Worm (Caenorhabditis elegans) whole organism, L1 larva: ENCODE data around the gene scl-10.

Source experiments
- aha-1 ChIP-seq: fragments of 150-350 bp; optimal IDR thresholded peaks from 2 replicates; lab custom pipeline; 2014; ENCODE audit warnings: missing biosample characterization, missing genetic modification characterization
- aly-2 ChIP-seq: fragments of 150-350 bp; optimal IDR thresholded peaks from 2 replicates; lab custom pipeline; 2014; ENCODE audit warnings: missing biosample characterization, missing genetic modification characterization
- ces-1 ChIP-seq: fragments of 150-350 bp; optimal IDR thresholded peaks from 2 replicates; lab custom pipeline; 2014; ENCODE audit warnings: missing biosample characterization, missing genetic modification reagents, missing genetic modification characterization
- fos-1 ChIP-seq: fragments of 150-350 bp; optimal IDR thresholded peaks from 2 replicates; lab custom pipeline; 2014; ENCODE audit warnings: missing biosample characterization, missing genetic modification characterization
- jun-1 ChIP-seq: fragments of 150-350 bp; optimal IDR thresholded peaks from 2 replicates; lab custom pipeline; 2014; ENCODE audit warnings: missing biosample characterization, missing genetic modification reagents, missing genetic modification characterization
- lsy-2 ChIP-seq, 2 experiments: fragments of 150-350 bp; optimal IDR thresholded peaks; 2 replicates each; lab custom pipeline; 2014; ENCODE audit warnings: missing biosample characterization in 2 of 2, missing genetic modification characterization in 2 of 2
- nhr-47 ChIP-seq: sonication (generic microtip); optimal IDR thresholded peaks from 2 replicates; lab custom pipeline; 2016; ENCODE audit warnings: mild to moderate bottlenecking, missing genetic modification characterization, moderate library complexity, missing compliant biosample characterization
- nhr-76 ChIP-seq: sonication (generic microtip); optimal IDR thresholded peaks from 2 replicates; lab custom pipeline; 2017; ENCODE audit warnings: missing biosample characterization, missing genetic modification characterization
- pqm-1 ChIP-seq: sonication (generic microtip); optimal IDR thresholded peaks from 3 replicates; lab custom pipeline; 2017; ENCODE audit warnings: missing biosample characterization, missing genetic modification characterization
- skn-1 ChIP-seq: fragments of 150-350 bp; optimal IDR thresholded peaks from 2 replicates; lab custom pipeline; 2014; ENCODE audit warnings: missing biosample characterization, missing genetic modification characterization
- snpc-4 ChIP-seq: fragments of 150-350 bp; optimal IDR thresholded peaks from 2 replicates; lab custom pipeline; 2014; ENCODE audit warnings: missing biosample characterization, missing genetic modification characterization
- ztf-11 ChIP-seq, 2 experiments: sonication (generic microtip); optimal IDR thresholded peaks; 2 replicates each; lab custom pipeline; 2016 to 2017; ENCODE audit warnings: missing genetic modification characterization in 2 of 2, missing biosample characterization in 1 of 2, missing compliant biosample characterization in 1 of 2

DNA sequence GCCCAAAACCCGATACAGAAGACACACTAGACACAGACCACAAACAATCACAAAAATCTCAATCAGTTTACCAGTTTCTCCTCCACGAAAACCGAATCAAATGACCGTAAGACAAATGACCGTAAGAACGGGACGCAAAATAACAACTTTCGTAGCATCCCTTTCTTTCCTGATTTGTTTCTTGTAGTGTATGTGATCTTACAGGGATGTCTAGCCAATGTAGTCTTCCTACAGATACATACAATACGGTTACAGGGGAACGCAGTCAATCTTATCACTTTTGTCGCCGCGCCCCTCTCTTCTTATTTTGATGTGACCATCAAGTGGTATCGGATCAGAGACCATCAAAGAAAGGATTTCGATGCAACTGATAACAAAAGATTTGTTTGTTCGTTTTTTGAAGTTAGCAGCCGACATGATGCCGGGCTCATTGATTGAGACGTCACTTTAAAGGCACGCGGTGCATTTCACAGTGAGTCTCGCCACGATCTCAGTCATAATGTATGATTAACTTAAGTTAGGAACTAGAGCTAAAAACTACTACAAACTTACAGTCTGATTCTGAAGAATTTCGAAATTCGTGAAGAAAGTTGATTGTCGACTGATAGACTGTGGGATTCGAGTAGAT lies 27.5 kb downstream of the scl-10 start:
- TF ChIP-seq fos-1 (tag; lab: Kevin White, UChicago), result no peak
- TF ChIP-seq aly-2 (tag; lab: Kevin White, UChicago), result no peak
- TF ChIP-seq skn-1 (tag; lab: Kevin White, UChicago), result no peak
- no peak for TF ChIP-seq snpc-4 (tag; lab: Kevin White, UChicago)
- TF ChIP-seq ztf-11 (tag; optimal IDR thresholded peaks at IDR 0.05; lab: Kevin White, UChicago), result no peak
- TF ChIP-seq aha-1 (tag; lab: Kevin White, UChicago), result no peak
- TF ChIP-seq nhr-47, result no peak
- no peak for TF ChIP-seq ces-1 (GFP tag; lab: Kevin White, UChicago)
- TF ChIP-seq pqm-1 (tag; lab: Kevin White, UChicago), result no peak
- no peak for TF ChIP-seq jun-1
- no peak for TF ChIP-seq lsy-2 (tag; optimal IDR thresholded peaks at IDR 0.05; lab: Kevin White, UChicago)
- no peak for TF ChIP-seq nhr-76 (tag; lab: Kevin White, UChicago)
